Worm (Caenorhabditis elegans) whole organism, late embryonic: ENCODE measurements around the gene ave-1.
A peak's percentile ranks its signal among the peaks of the same experiment; 100 is the strongest.

Source experiments
- C08G9.2 ChIP-seq: sonication (generic microtip); optimal IDR thresholded peaks from 2 replicates; lab custom pipeline; 2016; ENCODE audit warnings: mild to moderate bottlenecking, missing genetic modification characterization, moderate library complexity, missing compliant biosample characterization
- C38D4.7 ChIP-seq: fragments of 200-800 bp; sonication (Bioruptor generic); optimal IDR thresholded peaks from 2 replicates; lab custom pipeline; 2018; ENCODE audit warnings: mild to moderate bottlenecking, missing genetic modification characterization, moderate library complexity, missing compliant biosample characterization
- K02D7.2 ChIP-seq: sonication (generic microtip); optimal IDR thresholded peaks from 2 replicates; lab custom pipeline; 2017; ENCODE audit warnings: mild to moderate bottlenecking, missing genetic modification characterization, missing compliant biosample characterization
- K09A11.1 ChIP-seq: sonication (generic microtip); optimal IDR thresholded peaks from 2 replicates; lab custom pipeline; 2017; ENCODE audit warnings: antibody characterized with exemption, mild to moderate bottlenecking, missing genetic modification characterization, missing compliant biosample characterization; ENCODE audit not compliant: insufficient read depth
- T23F11.4 ChIP-seq: fragments of 200-800 bp; sonication (Bioruptor generic); optimal IDR thresholded peaks from 2 replicates; lab custom pipeline; 2018; ENCODE audit warnings: mild to moderate bottlenecking, missing genetic modification characterization, missing compliant biosample characterization
- ahr-1 ChIP-seq: sonication (generic microtip); optimal IDR thresholded peaks from 2 replicates; lab custom pipeline; 2016; ENCODE audit warnings: missing genetic modification characterization, missing compliant biosample characterization
- ceh-19 ChIP-seq: fragments of 200-800 bp; sonication (Bioruptor generic); optimal IDR thresholded peaks from 2 replicates; lab custom pipeline; 2018; ENCODE audit warnings: mild to moderate bottlenecking, missing genetic modification characterization, missing compliant biosample characterization
- ceh-2 ChIP-seq: sonication (generic microtip); optimal IDR thresholded peaks from 2 replicates; lab custom pipeline; 2016; ENCODE audit warnings: missing genotype, missing genetic modification characterization, missing compliant biosample characterization
- ceh-22 ChIP-seq: sonication (generic microtip); optimal IDR thresholded peaks from 2 replicates; lab custom pipeline; 2017; ENCODE audit warnings: missing biosample characterization, missing genetic modification characterization
- ceh-30 ChIP-seq: fragments of 150-350 bp; optimal IDR thresholded peaks from 2 replicates; lab custom pipeline; 2014; ENCODE audit warnings: missing biosample characterization, missing genetic modification characterization
- ceh-31 ChIP-seq: sonication (generic microtip); optimal IDR thresholded peaks from 2 replicates; lab custom pipeline; 2016; ENCODE audit warnings: missing genetic modification characterization, missing compliant biosample characterization
- ceh-34 ChIP-seq: sonication (generic microtip); optimal IDR thresholded peaks from 2 replicates; lab custom pipeline; 2016; ENCODE audit warnings: mild to moderate bottlenecking, missing genetic modification characterization, missing compliant biosample characterization
- ceh-9 ChIP-seq: sonication (generic microtip); optimal IDR thresholded peaks from 2 replicates; lab custom pipeline; 2016; ENCODE audit warnings: mild to moderate bottlenecking, missing genetic modification characterization, inconsistent platforms, missing compliant biosample characterization
- che-1 ChIP-seq: sonication (generic microtip); optimal IDR thresholded peaks from 2 replicates; lab custom pipeline; 2016; ENCODE audit warnings: mild to moderate bottlenecking, missing genetic modification characterization, missing compliant biosample characterization
- elt-2 ChIP-seq: sonication (generic microtip); optimal IDR thresholded peaks from 2 replicates; lab custom pipeline; 2016; ENCODE audit warnings: missing genetic modification reagents, missing genetic modification characterization, missing compliant biosample characterization
- elt-4 ChIP-seq: sonication (generic microtip); optimal IDR thresholded peaks from 2 replicates; lab custom pipeline; 2016; ENCODE audit warnings: missing genetic modification characterization, missing compliant biosample characterization
- ets-4 ChIP-seq: sonication (generic microtip); optimal IDR thresholded peaks from 2 replicates; lab custom pipeline; 2016; ENCODE audit warnings: missing genetic modification characterization, missing compliant biosample characterization
- fax-1 ChIP-seq: sonication (generic microtip); optimal IDR thresholded peaks from 2 replicates; lab custom pipeline; 2016; ENCODE audit warnings: missing genotype, missing genetic modification characterization, missing compliant biosample characterization
- fkh-10 ChIP-seq: fragments of 150-350 bp; optimal IDR thresholded peaks from 2 replicates; lab custom pipeline; 2014; ENCODE audit warnings: missing biosample characterization, missing genetic modification reagents, missing genetic modification characterization
- fkh-6 ChIP-seq: sonication (generic microtip); optimal IDR thresholded peaks from 2 replicates; lab custom pipeline; 2016; ENCODE audit warnings: missing genetic modification characterization, missing compliant biosample characterization
- hlh-30 ChIP-seq: sonication (generic microtip); optimal IDR thresholded peaks from 2 replicates; lab custom pipeline; 2017; ENCODE audit warnings: antibody characterized with exemption, missing genetic modification characterization, missing compliant biosample characterization; ENCODE audit not compliant: insufficient read depth
- lin-11 ChIP-seq: fragments of 200-800 bp; sonication (Bioruptor generic); optimal IDR thresholded peaks from 2 replicates; lab custom pipeline; 2018; ENCODE audit warnings: mild to moderate bottlenecking, missing genetic modification characterization, missing compliant biosample characterization
- mec-3 ChIP-seq: sonication (generic microtip); optimal IDR thresholded peaks from 2 replicates; lab custom pipeline; 2016; ENCODE audit warnings: borderline replicate concordance, missing genetic modification characterization, missing compliant biosample characterization
- nhr-232 ChIP-seq: sonication (generic microtip); optimal IDR thresholded peaks from 2 replicates; lab custom pipeline; 2016; ENCODE audit warnings: missing genetic modification characterization, missing compliant biosample characterization
- npax-4 ChIP-seq: sonication (generic microtip); optimal IDR thresholded peaks from 2 replicates; lab custom pipeline; 2016; ENCODE audit warnings: missing genetic modification characterization, missing compliant biosample characterization
- pag-3 ChIP-seq: sonication (generic microtip); optimal IDR thresholded peaks from 2 replicates; lab custom pipeline; 2016; ENCODE audit warnings: missing compliant biosample characterization, missing genetic modification characterization, borderline replicate concordance
- pha-2 ChIP-seq: sonication (generic microtip); optimal IDR thresholded peaks from 2 replicates; lab custom pipeline; 2017; ENCODE audit warnings: mild to moderate bottlenecking, missing genetic modification characterization, missing compliant biosample characterization
- pros-1 ChIP-seq: fragments of 150-350 bp; optimal IDR thresholded peaks from 2 replicates; lab custom pipeline; 2014; ENCODE audit warnings: missing biosample characterization, missing genetic modification reagents, missing genetic modification characterization
- ref-2 ChIP-seq: sonication (generic microtip); optimal IDR thresholded peaks from 2 replicates; lab custom pipeline; 2016; ENCODE audit warnings: missing genetic modification characterization, missing compliant biosample characterization
- rnt-1 ChIP-seq: sonication (generic microtip); optimal IDR thresholded peaks from 2 replicates; lab custom pipeline; 2016; ENCODE audit warnings: missing genetic modification characterization, missing compliant biosample characterization
- sdc-2 ChIP-seq: sonication (generic microtip); optimal IDR thresholded peaks from 2 replicates; lab custom pipeline; 2016; ENCODE audit warnings: missing genotype, missing genetic modification characterization, missing compliant biosample characterization
- tbx-2 ChIP-seq: sonication (generic microtip); optimal IDR thresholded peaks from 2 replicates; lab custom pipeline; 2016; ENCODE audit warnings: missing genetic modification characterization, missing compliant biosample characterization
- tbx-7 ChIP-seq: sonication (generic microtip); optimal IDR thresholded peaks from 2 replicates; lab custom pipeline; 2016; ENCODE audit warnings: missing genotype, missing genetic modification characterization, missing compliant biosample characterization
- ttx-3 ChIP-seq: sonication (generic microtip); optimal IDR thresholded peaks from 2 replicates; lab custom pipeline; 2016; ENCODE audit warnings: missing genetic modification reagents, missing genetic modification characterization, missing compliant biosample characterization
- unc-3 ChIP-seq, 2 experiments: fragments of 200-800 bp in 1 of 2; sonication (Bioruptor generic) in 1 of 2; sonication (generic microtip) in 1 of 2; conservative IDR thresholded peaks in 1 of 2; optimal IDR thresholded peaks in 1 of 2; 2 replicates each; pipeline versions ENCODE4 v1.3.6 to Lab custom; 2016 to 2022; ENCODE audit warnings: missing compliant biosample characterization in 2 of 2, missing genetic modification characterization in 2 of 2, missing genetic modification reagents in 1 of 2
- unc-55 ChIP-seq: sonication (generic microtip); optimal IDR thresholded peaks from 2 replicates; lab custom pipeline; 2017; ENCODE audit warnings: missing biosample characterization, missing genetic modification reagents, missing genetic modification characterization
- zip-5 ChIP-seq: sonication (generic microtip); optimal IDR thresholded peaks from 2 replicates; lab custom pipeline; 2016; ENCODE audit warnings: missing genetic modification characterization, missing compliant biosample characterization

ave-1 gene

ce11 chrIII:1533615-1534014, 37.8 kb upstream of the ave-1 start, which contains the start of gene mtg-1:
Gene mtg-1 (plus strand): TSS chrIII:1533774.
- TF ChIP-seq ceh-19 (GFP tag; lab: Kevin White, UChicago) (no peak), ceh-31 (no peak), unc-55 (GFP tag; lab: Kevin White, UChicago) (peak; percentile 16), C38D4.7 (GFP tag; lab: Kevin White, UChicago) (no peak), npax-4 (no peak), tbx-2 (tag; lab: Kevin White, UChicago) (no peak)

- TF ChIP-seq pros-1 (no peak), elt-4 (tag; lab: Kevin White, UChicago) (no peak), K09A11.1 (tag; lab: Kevin White, UChicago) (no peak), che-1 (tag; lab: Kevin White, UChicago) (peak; percentile 28), lin-11 (tag; lab: Kevin White, UChicago) (no peak), tbx-7 (no peak), fkh-6 (tag; lab: Kevin White, UChicago) (no peak)
- TF ChIP-seq, all 69 proteins: peak for 1
Observed at ce11 chrIII:1532777-1533473, 37.1 kb upstream of the ave-1 start, which contains the start of gene snf-6. Gene snf-6 (minus strand): TSS chrIII:1532827.

- no peak for TF ChIP-seq ceh-22 (tag; lab: Kevin White, UChicago)
- no peak for TF ChIP-seq pha-2 (tag; lab: Kevin White, UChicago)
- no peak for TF ChIP-seq fkh-6 (tag; lab: Kevin White, UChicago)
- no peak for TF ChIP-seq rnt-1 (tag; lab: Kevin White, UChicago)
- TF ChIP-seq nhr-232 = no peak
- TF ChIP-seq sdc-2 = no peak
- TF ChIP-seq tbx-7 = no peak
- no peak for TF ChIP-seq ceh-2
- TF ChIP-seq hlh-30 (tag; lab: Kevin White, UChicago) = no peak
- no peak for TF ChIP-seq K02D7.2 (tag; lab: Kevin White, UChicago)
- no peak for TF ChIP-seq pag-3 (tag; lab: Kevin White, UChicago)
- no peak for TF ChIP-seq ref-2 (tag; lab: Kevin White, UChicago)
- no peak for TF ChIP-seq fax-1 (tag; lab: Kevin White, UChicago)
- TF ChIP-seq unc-55 (GFP tag; lab: Kevin White, UChicago) = no peak
- TF ChIP-seq T23F11.4 (GFP tag; lab: Kevin White, UChicago) = no peak
- no peak for TF ChIP-seq ttx-3 (tag; lab: Kevin White, UChicago)
- TF ChIP-seq elt-2 (tag; lab: Kevin White, UChicago) = no peak
- no peak for TF ChIP-seq fkh-10
- no peak for TF ChIP-seq ceh-34 (tag; lab: Kevin White, UChicago)
Observed at ce11 chrIII:1528423-1528822, 32.6 kb upstream of the ave-1 start.

- TF ChIP-seq ceh-30 (tag; lab: Kevin White, UChicago) = no peak
- TF ChIP-seq mec-3 (tag; lab: Kevin White, UChicago) = no peak
- TF ChIP-seq zip-5 (tag; lab: Kevin White, UChicago) = no peak
- no peak for TF ChIP-seq ceh-34 (tag; lab: Kevin White, UChicago)
- TF ChIP-seq npax-4 = no peak
- no peak for TF ChIP-seq ets-4 (tag; lab: Kevin White, UChicago)
- TF ChIP-seq fkh-10 = no peak
- TF ChIP-seq tbx-7 = no peak
- TF ChIP-seq ceh-2 = no peak
- TF ChIP-seq unc-55 (GFP tag; lab: Kevin White, UChicago) = no peak
- no peak for TF ChIP-seq che-1 (tag; lab: Kevin White, UChicago)
- no peak for TF ChIP-seq ceh-9 (tag; lab: Kevin White, UChicago)
- TF ChIP-seq ceh-31 = no peak
- TF ChIP-seq ahr-1 (tag; lab: Kevin White, UChicago) = no peak
- TF ChIP-seq unc-3 (GFP tag; conservative IDR thresholded peaks at IDR 0.05; lab: Robert Waterston, UW) = no peak
- TF ChIP-seq unc-3 (tag; optimal IDR thresholded peaks at IDR 0.05; lab: Kevin White, UChicago) = no peak
- no peak for TF ChIP-seq ceh-19 (GFP tag; lab: Kevin White, UChicago)
- TF ChIP-seq C08G9.2 (tag; lab: Kevin White, UChicago) = no peak
- no peak for TF ChIP-seq pha-2 (tag; lab: Kevin White, UChicago)
Observed at ce11 chrIII:1519906-1520305, 24.1 kb upstream of the ave-1 start.
